Fruit fly (Drosophila melanogaster): Measurements from ENCODE around the gene CG2924.

Gene CG2924

dm6 chrX:2270557-2270930, at the start of gene CG2924 (continued):
- no peak for TF ChIP-seq salm (tag; optimal IDR thresholded peaks at IDR 0.05)
- peak; percentile 54 for TF ChIP-seq exex (tag; optimal IDR thresholded peaks at IDR 0.05)
- no peak for TF ChIP-seq CG1832 (GFP tag; optimal IDR thresholded peaks at IDR 0.05)
- TF ChIP-seq CG31365 (tag; optimal IDR thresholded peaks at IDR 0.05) = no peak
- TF ChIP-seq jumu (GFP tag; optimal IDR thresholded peaks at IDR 0.05) = peak; percentile 65
- TF ChIP-seq prd (optimal IDR thresholded peaks at IDR 0.05) = no peak
- peak; percentile 65 for TF ChIP-seq prd (GFP tag; IDR thresholded peaks at IDR 0.05)
- TF ChIP-seq CG9215 (GFP tag; IDR thresholded peaks at IDR 0.05) = no peak; the same call in 1 of the 2 replicates
- TF ChIP-seq Awh (GFP tag; IDR thresholded peaks at IDR 0.05) = no peak
- TF ChIP-seq Nf-YA (GFP tag; IDR thresholded peaks at IDR 0.05) = no peak
- TF ChIP-seq CG18262 (tag; optimal IDR thresholded peaks at IDR 0.05) = no peak
- TF ChIP-seq Bgb (GFP tag; IDR thresholded peaks at IDR 0.05; ENCODE audit: partially characterized antibody) = peak; percentile 100
- no peak for TF ChIP-seq Optix (GFP tag; IDR thresholded peaks at IDR 0.05)
- no peak for TF ChIP-seq TFAM (GFP tag; optimal IDR thresholded peaks at IDR 0.05)
- TF ChIP-seq CG7987 (GFP tag; optimal IDR thresholded peaks at IDR 0.05) = peak; percentile 53
- no peak for TF ChIP-seq nom (GFP tag; optimal IDR thresholded peaks at IDR 0.05)
- TF ChIP-seq ken (GFP tag; IDR thresholded peaks at IDR 0.05) = peak; percentile 64; the same call in 1 of the 3 replicates
- no peak for TF ChIP-seq CG7357 (GFP tag; IDR thresholded peaks at IDR 0.05)
- TF ChIP-seq stc (GFP tag; IDR thresholded peaks at IDR 0.05) = no peak
- TF ChIP-seq toy (GFP tag; IDR thresholded peaks at IDR 0.05) = no peak
- no peak for TF ChIP-seq CG3726 (GFP tag; IDR thresholded peaks at IDR 0.05)
- no peak for TF ChIP-seq CG12071 (GFP tag; optimal IDR thresholded peaks at IDR 0.05)
- TF ChIP-seq CG9876 (GFP tag; optimal IDR thresholded peaks at IDR 0.05) = peak; percentile 59

- TF ChIP-seq pros (GFP tag; optimal IDR thresholded peaks at IDR 0.05) (peak; percentile 95), pum (GFP tag; optimal IDR thresholded peaks at IDR 0.05) (no peak), CG6765 (GFP tag; optimal IDR thresholded peaks at IDR 0.05) (no peak), crol (GFP tag; IDR thresholded peaks at IDR 0.05) (peak; percentile 58), fd102C (GFP tag; optimal IDR thresholded peaks at IDR 0.05) (no peak), mam (GFP tag; optimal IDR thresholded peaks at IDR 0.05) (no peak), CG3995 (GFP tag; optimal IDR thresholded peaks at IDR 0.05) (no peak), CG32772 (GFP tag; IDR thresholded peaks at IDR 0.05) (no peak), Doc2 (GFP tag; IDR thresholded peaks at IDR 0.05) (no peak), Kr (GFP tag; optimal IDR thresholded peaks at IDR 0.05) (peak; percentile 63), Med (GFP tag) (peak; percentile 34), slbo (GFP tag; IDR thresholded peaks at IDR 0.05) (no peak), Sry-β (GFP tag; optimal IDR thresholded peaks at IDR 0.05) (no peak), CG16863 (GFP tag; optimal IDR thresholded peaks at IDR 0.05) (no peak), kni (GFP tag; optimal IDR thresholded peaks at IDR 0.05) (peak; percentile 57), CG4617 (GFP tag; optimal IDR thresholded peaks at IDR 0.05; ENCODE audit: borderline replicate concordance) (no peak), Antp (GFP tag; optimal IDR thresholded peaks at IDR 0.05) (no peak), Adf1 (GFP tag; IDR thresholded peaks at IDR 0.05) (peak; percentile 48; the same call in 1 of the 2 replicates), CG8924 (tag; optimal IDR thresholded peaks at IDR 0.05) (peak; percentile 8), Hr3 (GFP tag; optimal IDR thresholded peaks at IDR 0.05) (no peak), CG15479 (GFP tag; optimal IDR thresholded peaks at IDR 0.05) (peak; percentile 17), dimm (GFP tag; IDR thresholded peaks at IDR 0.05) (no peak), CG2199 (GFP tag; IDR thresholded peaks at IDR 0.05) (0 out of 3 replicates have a peak, but pooled peaks have one; percentile 38), jigr1 (GFP tag; IDR thresholded peaks at IDR 0.05) (no peak), insv (GFP tag; optimal IDR thresholded peaks at IDR 0.05) (no peak), CG9817 (tag; optimal IDR thresholded peaks at IDR 0.05) (no peak), h (optimal IDR thresholded peaks at IDR 0.05) (no peak), zen (tag; optimal IDR thresholded peaks at IDR 0.05) (peak; percentile 29), CG12219 (GFP tag; optimal IDR thresholded peaks at IDR 0.05) (no peak), CG11695 (GFP tag; IDR thresholded peaks at IDR 0.05) (no peak), CG13775 (GFP tag; optimal IDR thresholded peaks at IDR 0.05) (no peak)
Measured at dm6 chrX:2319783-2320182, 49.2 kb upstream of the CG2924 start.

All from whole organism, embryonic.